Fruit fly (Drosophila melanogaster): Measurements from ENCODE around the gene CG17450.

Gene CG17450

dm6 chrX:21593907-21594306 is 14.8 kb downstream of the CG17450 start (continued):
- peak; percentile 84 for TF ChIP-seq CG10669 (GFP tag; optimal IDR thresholded peaks at IDR 0.05)
- peak; percentile 67 for TF ChIP-seq fd85E (GFP tag; optimal IDR thresholded peaks at IDR 0.05)
- peak; percentile 83 for TF ChIP-seq CG11294 (GFP tag; IDR thresholded peaks at IDR 0.05)
- TF ChIP-seq CG9139 (GFP tag; optimal IDR thresholded peaks at IDR 0.05): peak; percentile 65
- TF ChIP-seq Ets21C (GFP tag; optimal IDR thresholded peaks at IDR 0.05): peak; percentile 47
- TF ChIP-seq CG4318 (GFP tag; optimal IDR thresholded peaks at IDR 0.05): peak; percentile 66
- peak; percentile 13 for TF ChIP-seq fkh (GFP tag; optimal IDR thresholded peaks at IDR 0.05)
- TF ChIP-seq CG31627 (GFP tag; optimal IDR thresholded peaks at IDR 0.05): peak; percentile 72
- TF ChIP-seq Gug (GFP tag; IDR thresholded peaks at IDR 0.05): peak; percentile 89
- TF ChIP-seq net (GFP tag; optimal IDR thresholded peaks at IDR 0.05): peak; percentile 71
- peak; percentile 90 for TF ChIP-seq Eip78C (GFP tag)
- TF ChIP-seq topi (GFP tag; optimal IDR thresholded peaks at IDR 0.05): peak; percentile 92
- peak; percentile 69 for TF ChIP-seq Hr39 (GFP tag; optimal IDR thresholded peaks at IDR 0.05)
- peak; percentile 54 for TF ChIP-seq lz (GFP tag; optimal IDR thresholded peaks at IDR 0.05)
- peak; percentile 61 for TF ChIP-seq Smox (GFP tag; optimal IDR thresholded peaks at IDR 0.05)
- peak; percentile 73 for TF ChIP-seq CG34406 (GFP tag; optimal IDR thresholded peaks at IDR 0.05)
- peak; percentile 37 to 80 for TF ChIP-seq ss (GFP tag; optimal IDR thresholded peaks at IDR 0.05)
- TF ChIP-seq Eip75B (GFP tag; optimal IDR thresholded peaks at IDR 0.05): peak; percentile 92
- peak; percentile 92 for TF ChIP-seq CG6163 (GFP tag; IDR thresholded peaks at IDR 0.05)
- TF ChIP-seq salr (GFP tag; optimal IDR thresholded peaks at IDR 0.05): peak; percentile 31 to 77
- TF ChIP-seq CG1621 (tag; optimal IDR thresholded peaks at IDR 0.05): peak; percentile 70
- peak; percentile 93 for TF ChIP-seq CG3919 (GFP tag; optimal IDR thresholded peaks at IDR 0.05)
- peak; percentile 80 for TF ChIP-seq CG6808 (GFP tag; optimal IDR thresholded peaks at IDR 0.05)
- peak; percentile 64 for TF ChIP-seq CG6792 (GFP tag; optimal IDR thresholded peaks at IDR 0.05)
- peak; percentile 53 for TF ChIP-seq Blimp-1 (GFP tag; optimal IDR thresholded peaks at IDR 0.05)
- peak; percentile 78 for TF ChIP-seq OdsH (GFP tag; optimal IDR thresholded peaks at IDR 0.05)
- peak; percentile 86 for TF ChIP-seq CG3032 (tag; optimal IDR thresholded peaks at IDR 0.05)
- TF ChIP-seq vri (GFP tag; optimal IDR thresholded peaks at IDR 0.05): no peak
- peak; percentile 63 for TF ChIP-seq Eip93F (GFP tag; optimal IDR thresholded peaks at IDR 0.05)

- TF ChIP-seq CG8319 (GFP tag; optimal IDR thresholded peaks at IDR 0.05) (no peak), CG34406 (GFP tag; optimal IDR thresholded peaks at IDR 0.05) (peak; percentile 32), CG6276 (GFP tag; optimal IDR thresholded peaks at IDR 0.05) (peak; percentile 36), CG8632 (GFP tag; optimal IDR thresholded peaks at IDR 0.05) (peak; percentile 1), salr (GFP tag; optimal IDR thresholded peaks at IDR 0.05) (peak; percentile 41 to 46), fd59A (GFP tag; optimal IDR thresholded peaks at IDR 0.05) (peak; percentile 68), CG10669 (GFP tag; optimal IDR thresholded peaks at IDR 0.05) (peak; percentile 63), lz (GFP tag; optimal IDR thresholded peaks at IDR 0.05) (peak; percentile 44), CG10631 (GFP tag; optimal IDR thresholded peaks at IDR 0.05) (peak; percentile 44), CG3919 (GFP tag; optimal IDR thresholded peaks at IDR 0.05) (peak; percentile 61), Blimp-1 (GFP tag; optimal IDR thresholded peaks at IDR 0.05) (no peak), CG16779 (tag; optimal IDR thresholded peaks at IDR 0.05) (no peak), CG11762 (GFP tag; optimal IDR thresholded peaks at IDR 0.05; ENCODE audit: insufficient read depth) (no peak), esn (GFP tag; optimal IDR thresholded peaks at IDR 0.05) (peak; percentile 18), Hr4 (GFP tag; optimal IDR thresholded peaks at IDR 0.05) (peak; percentile 34), Smox (GFP tag; optimal IDR thresholded peaks at IDR 0.05) (no peak), CG1621 (tag; optimal IDR thresholded peaks at IDR 0.05) (peak; percentile 62), CG32006 (GFP tag; optimal IDR thresholded peaks at IDR 0.05) (peak; percentile 73), achi (GFP tag; optimal IDR thresholded peaks at IDR 0.05) (peak; percentile 30), spab (GFP tag; optimal IDR thresholded peaks at IDR 0.05) (peak; percentile 65), CG6808 (GFP tag; optimal IDR thresholded peaks at IDR 0.05) (peak; percentile 77), CG3032 (tag; optimal IDR thresholded peaks at IDR 0.05) (peak; percentile 70), CG31627 (GFP tag; optimal IDR thresholded peaks at IDR 0.05) (peak; percentile 12), pdm3 (GFP tag; optimal IDR thresholded peaks at IDR 0.05) (peak; percentile 51), Lpt (GFP tag; optimal IDR thresholded peaks at IDR 0.05) (no peak), Hr39 (GFP tag; optimal IDR thresholded peaks at IDR 0.05) (peak; percentile 36), Hr38 (GFP tag; optimal IDR thresholded peaks at IDR 0.05) (no peak), CG11902 (GFP tag; optimal IDR thresholded peaks at IDR 0.05) (peak; percentile 34), eg (GFP tag; IDR thresholded peaks at IDR 0.05) (peak; percentile 44; the same call in 2 of the 3 replicates), CG4318 (GFP tag; optimal IDR thresholded peaks at IDR 0.05) (peak; percentile 49), acj6 (GFP tag; optimal IDR thresholded peaks at IDR 0.05) (peak; percentile 52), CG6792 (GFP tag; optimal IDR thresholded peaks at IDR 0.05) (peak; percentile 57), CG7368 (GFP tag; optimal IDR thresholded peaks at IDR 0.05) (peak; percentile 68), Sox15 (GFP tag; optimal IDR thresholded peaks at IDR 0.05) (peak; percentile 52)
Measured at dm6 chrX:21591990-21592389, 16.7 kb downstream of the CG17450 start.

All from whole organism, prepupa.